Worm (Caenorhabditis elegans): ENCODE measurements around the gene str-123.

str-123 gene

ce11 chrX:12834848-12835247 is 44.7 kb downstream of the str-123 start:
- peak; percentile 35 for TF ChIP-seq elt-2 (tag; optimal IDR thresholded peaks at IDR 0.05)
- TF ChIP-seq ceh-45 (GFP tag; IDR thresholded peaks at IDR 0.05), result no peak
- TF ChIP-seq C38D4.7 (GFP tag; optimal IDR thresholded peaks at IDR 0.05), result no peak
